Worm (Caenorhabditis elegans) whole organism, late embryonic: Measurements from ENCODE around the gene C44C10.9.

Experiments used
- F13H6.1 ChIP-seq: sonication (generic microtip); optimal IDR thresholded peaks from 2 replicates; lab custom pipeline; 2016; ENCODE audit warnings: missing genetic modification characterization, missing compliant biosample characterization
- T23F11.4 ChIP-seq: fragments of 200-800 bp; sonication (Bioruptor generic); optimal IDR thresholded peaks from 2 replicates; lab custom pipeline; 2018; ENCODE audit warnings: mild to moderate bottlenecking, missing genetic modification characterization, missing compliant biosample characterization
- ahr-1 ChIP-seq: sonication (generic microtip); optimal IDR thresholded peaks from 2 replicates; lab custom pipeline; 2016; ENCODE audit warnings: missing genetic modification characterization, missing compliant biosample characterization
- ama-1 ChIP-seq: fragments of 150-350 bp; optimal IDR thresholded peaks from 2 replicates; lab custom pipeline; 2014
- ceh-14 ChIP-seq: sonication (generic microtip); optimal IDR thresholded peaks from 2 replicates; lab custom pipeline; 2016; ENCODE audit warnings: missing genotype, missing genetic modification characterization, missing compliant biosample characterization
- ceh-19 ChIP-seq: fragments of 200-800 bp; sonication (Bioruptor generic); optimal IDR thresholded peaks from 2 replicates; lab custom pipeline; 2018; ENCODE audit warnings: mild to moderate bottlenecking, missing genetic modification characterization, missing compliant biosample characterization
- ceh-2 ChIP-seq: sonication (generic microtip); optimal IDR thresholded peaks from 2 replicates; lab custom pipeline; 2016; ENCODE audit warnings: missing genotype, missing genetic modification characterization, missing compliant biosample characterization
- ceh-22 ChIP-seq: sonication (generic microtip); optimal IDR thresholded peaks from 2 replicates; lab custom pipeline; 2017; ENCODE audit warnings: missing biosample characterization, missing genetic modification characterization
- ceh-34 ChIP-seq: sonication (generic microtip); optimal IDR thresholded peaks from 2 replicates; lab custom pipeline; 2016; ENCODE audit warnings: mild to moderate bottlenecking, missing genetic modification characterization, missing compliant biosample characterization
- ceh-6 ChIP-seq: fragments of 200-800 bp; sonication (Bioruptor generic); optimal IDR thresholded peaks from 2 replicates; lab custom pipeline; 2018; ENCODE audit warnings: mild to moderate bottlenecking, missing genetic modification characterization, missing compliant biosample characterization
- ceh-9 ChIP-seq: sonication (generic microtip); optimal IDR thresholded peaks from 2 replicates; lab custom pipeline; 2016; ENCODE audit warnings: mild to moderate bottlenecking, missing genetic modification characterization, inconsistent platforms, missing compliant biosample characterization
- dve-1 ChIP-seq: sonication (generic microtip); optimal IDR thresholded peaks from 2 replicates; lab custom pipeline; 2017; ENCODE audit warnings: antibody characterized with exemption, mild to moderate bottlenecking, missing genetic modification characterization, missing compliant biosample characterization
- fkh-10 ChIP-seq: fragments of 150-350 bp; optimal IDR thresholded peaks from 2 replicates; lab custom pipeline; 2014; ENCODE audit warnings: missing biosample characterization, missing genetic modification reagents, missing genetic modification characterization
- hlh-6 ChIP-seq: sonication (generic microtip); optimal IDR thresholded peaks from 2 replicates; lab custom pipeline; 2016; ENCODE audit warnings: missing genotype, missing genetic modification characterization, missing compliant biosample characterization
- hlh-8 ChIP-seq: sonication (generic microtip); optimal IDR thresholded peaks from 2 replicates; lab custom pipeline; 2016; ENCODE audit warnings: missing genotype, missing genetic modification characterization, missing compliant biosample characterization
- lim-6 ChIP-seq: sonication (generic microtip); optimal IDR thresholded peaks from 2 replicates; lab custom pipeline; 2016; ENCODE audit warnings: missing genetic modification characterization, missing compliant biosample characterization
- mec-3 ChIP-seq: sonication (generic microtip); optimal IDR thresholded peaks from 2 replicates; lab custom pipeline; 2016; ENCODE audit warnings: borderline replicate concordance, missing genetic modification characterization, missing compliant biosample characterization
- nfya-1 ChIP-seq: sonication (generic microtip); optimal IDR thresholded peaks from 2 replicates; lab custom pipeline; 2017; ENCODE audit warnings: missing genetic modification characterization, mild to moderate bottlenecking, missing compliant biosample characterization, antibody characterized with exemption, moderate library complexity
- nhr-11 ChIP-seq: fragments of 150-350 bp; optimal IDR thresholded peaks from 2 replicates; lab custom pipeline; 2014; ENCODE audit warnings: missing biosample characterization, missing genetic modification characterization
- pat-9 ChIP-seq: fragments of 200-800 bp; sonication (Bioruptor generic); optimal IDR thresholded peaks from 2 replicates; lab custom pipeline; 2018; ENCODE audit warnings: mild to moderate bottlenecking, missing genetic modification characterization, moderate library complexity, missing compliant biosample characterization
- pax-1 ChIP-seq: fragments of 150-350 bp; optimal IDR thresholded peaks from 2 replicates; lab custom pipeline; 2014; ENCODE audit warnings: missing biosample characterization, missing genetic modification characterization
- pha-4 ChIP-seq: fragments of 150-350 bp; optimal IDR thresholded peaks from 2 replicates; lab custom pipeline; 2018; ENCODE audit warnings: missing biosample characterization, missing genetic modification reagents, missing genetic modification characterization
- ref-2 ChIP-seq: sonication (generic microtip); optimal IDR thresholded peaks from 2 replicates; lab custom pipeline; 2016; ENCODE audit warnings: missing genetic modification characterization, missing compliant biosample characterization
- rnt-1 ChIP-seq: sonication (generic microtip); optimal IDR thresholded peaks from 2 replicates; lab custom pipeline; 2016; ENCODE audit warnings: missing genetic modification characterization, missing compliant biosample characterization
- sdc-2 ChIP-seq: sonication (generic microtip); optimal IDR thresholded peaks from 2 replicates; lab custom pipeline; 2016; ENCODE audit warnings: missing genotype, missing genetic modification characterization, missing compliant biosample characterization
- syd-9 ChIP-seq: sonication (generic microtip); optimal IDR thresholded peaks from 2 replicates; lab custom pipeline; 2016; ENCODE audit warnings: mild to moderate bottlenecking, missing genetic modification characterization, moderate library complexity, missing compliant biosample characterization
- tbx-2 ChIP-seq: sonication (generic microtip); optimal IDR thresholded peaks from 2 replicates; lab custom pipeline; 2016; ENCODE audit warnings: missing genetic modification characterization, missing compliant biosample characterization
- tbx-7 ChIP-seq: sonication (generic microtip); optimal IDR thresholded peaks from 2 replicates; lab custom pipeline; 2016; ENCODE audit warnings: missing genotype, missing genetic modification characterization, missing compliant biosample characterization
- ttx-3 ChIP-seq: sonication (generic microtip); optimal IDR thresholded peaks from 2 replicates; lab custom pipeline; 2016; ENCODE audit warnings: missing genetic modification reagents, missing genetic modification characterization, missing compliant biosample characterization
- unc-3 ChIP-seq, 2 experiments: fragments of 200-800 bp in 1 of 2; sonication (Bioruptor generic) in 1 of 2; sonication (generic microtip) in 1 of 2; conservative IDR thresholded peaks in 1 of 2; optimal IDR thresholded peaks in 1 of 2; 2 replicates each; pipeline versions ENCODE4 v1.3.6 to Lab custom; 2016 to 2022; ENCODE audit warnings: missing compliant biosample characterization in 2 of 2, missing genetic modification characterization in 2 of 2, missing genetic modification reagents in 1 of 2
- unc-42 ChIP-seq: sonication (generic microtip); optimal IDR thresholded peaks from 2 replicates; lab custom pipeline; 2016; ENCODE audit warnings: missing genotype, missing genetic modification characterization, missing compliant biosample characterization
- unc-86 ChIP-seq: sonication (generic microtip); optimal IDR thresholded peaks from 2 replicates; lab custom pipeline; 2016; ENCODE audit warnings: missing genetic modification characterization, missing compliant biosample characterization
- ztf-16 ChIP-seq: sonication (generic microtip); optimal IDR thresholded peaks from 2 replicates; lab custom pipeline; 2017; ENCODE audit warnings: missing genetic modification characterization, missing compliant biosample characterization

The C44C10.9 gene

ce11 chrX:11690014-11690591 lies 26.2 kb downstream of the C44C10.9 start, which contains the start of the genes C44C10.10 and C44C10.5:
TSS of gene C44C10.10 (plus strand) at chrX:11690314.
TSS of gene C44C10.5 (plus strand) at chrX:11690541.
- TF ChIP-seq ceh-6 (GFP tag; lab: Kevin White, UChicago) (no peak), pat-9 (tag; lab: Kevin White, UChicago) (no peak), syd-9 (no peak), nfya-1 (tag; lab: Kevin White, UChicago) (no peak), mec-3 (tag; lab: Kevin White, UChicago) (no peak), lim-6 (tag; lab: Kevin White, UChicago) (no peak), ref-2 (tag; lab: Kevin White, UChicago) (no peak), ztf-16 (no peak), pax-1 (tag; lab: Kevin White, UChicago) (no peak), ceh-14 (tag; lab: Kevin White, UChicago) (no peak)

- TF ChIP-seq ceh-9 (tag; lab: Kevin White, UChicago) (no peak), ahr-1 (tag; lab: Kevin White, UChicago) (no peak)
- TF ChIP-seq, all 69 proteins: peak for 0
These were observed 28.4 kb downstream of the C44C10.9 start, which contains the start of gene C44C10.7 for ce11 chrX:11687836-11688319. TSS of gene C44C10.7 (minus strand) at chrX:11688269.

ce11 chrX:11684261-11684660 lies 32.1 kb downstream of the C44C10.9 start, which contains the start of gene hnd-1:
TSS of gene hnd-1 (plus strand) at chrX:11684561.
- TF ChIP-seq T23F11.4 (GFP tag; lab: Kevin White, UChicago) (no peak), syd-9 (no peak), rnt-1 (tag; lab: Kevin White, UChicago) (no peak), ceh-34 (tag; lab: Kevin White, UChicago) (no peak), hlh-6 (tag; lab: Kevin White, UChicago) (no peak), fkh-10 (GFP tag; lab: Kevin White, UChicago) (no peak)

- TF ChIP-seq hlh-8 (tag; lab: Kevin White, UChicago) (no peak), pha-4 (tag; lab: Kevin White, UChicago) (no peak), T23F11.4 (GFP tag; lab: Kevin White, UChicago) (no peak), sdc-2 (tag; lab: Kevin White, UChicago) (no peak), ttx-3 (no peak), ceh-14 (tag; lab: Kevin White, UChicago) (no peak), unc-86 (tag; lab: Kevin White, UChicago) (no peak), pax-1 (tag; lab: Kevin White, UChicago) (no peak), pat-9 (tag; lab: Kevin White, UChicago) (no peak), F13H6.1 (no peak), unc-3 (GFP tag; conservative IDR thresholded peaks at IDR 0.05; lab: Robert Waterston, UW) (no peak), unc-3 (tag; optimal IDR thresholded peaks at IDR 0.05; lab: Kevin White, UChicago) (no peak), ceh-19 (GFP tag; lab: Kevin White, UChicago) (no peak), ama-1 (no peak), nhr-11 (tag; lab: Kevin White, UChicago) (no peak), tbx-7 (tag; lab: Kevin White, UChicago) (no peak), ceh-22 (tag; lab: Kevin White, UChicago) (no peak), tbx-2 (no peak), ceh-2 (tag; lab: Kevin White, UChicago) (no peak), dve-1 (tag; lab: Kevin White, UChicago) (no peak), unc-42 (tag; lab: Kevin White, UChicago) (no peak)
These were observed 35.5 kb downstream of the C44C10.9 start, which contains the start of gene T04F8.7 for ce11 chrX:11680851-11681250. TSS of gene T04F8.7 (minus strand) at chrX:11680980.
